Fruit fly (Drosophila melanogaster): ENCODE results near the gene CG42537.

The CG42537 gene

dm6 chr3R:6404174-6404573 is 26.6 kb downstream of the CG42537 start (continued):
- no peak; the same call in 1 of the 3 replicates for TF ChIP-seq H15 (GFP tag; IDR thresholded peaks at IDR 0.05)
- TF ChIP-seq CG1603 (tag; optimal IDR thresholded peaks at IDR 0.05), result peak; percentile 71
- peak; percentile 84 for TF ChIP-seq Fer3 (tag; optimal IDR thresholded peaks at IDR 0.05)
- TF ChIP-seq CG31224 (GFP tag; IDR thresholded peaks at IDR 0.05), result peak; percentile 79; the same call in 1 of the 2 replicates
- TF ChIP-seq CG4707 (GFP tag; optimal IDR thresholded peaks at IDR 0.05), result no peak
- peak; percentile 70 for TF ChIP-seq tap (tag; optimal IDR thresholded peaks at IDR 0.05)
- peak; percentile 63 for TF ChIP-seq Dip3 (GFP tag; optimal IDR thresholded peaks at IDR 0.05)
- TF ChIP-seq Mes4 (GFP tag; optimal IDR thresholded peaks at IDR 0.05), result peak; percentile 40
- peak; percentile 44 for TF ChIP-seq CG10462 (GFP tag; optimal IDR thresholded peaks at IDR 0.05)
- TF ChIP-seq CHES-1-like (GFP tag; optimal IDR thresholded peaks at IDR 0.05), result peak; percentile 64
- peak; percentile 81 for TF ChIP-seq CG10209 (GFP tag; optimal IDR thresholded peaks at IDR 0.05)
- peak; percentile 23 for TF ChIP-seq CG7928 (GFP tag; optimal IDR thresholded peaks at IDR 0.05)
- TF ChIP-seq trh (GFP tag; optimal IDR thresholded peaks at IDR 0.05), result peak; percentile 74
- TF ChIP-seq D19B (GFP tag; optimal IDR thresholded peaks at IDR 0.05), result peak; percentile 60
- no peak for TF ChIP-seq Bgb (GFP tag; IDR thresholded peaks at IDR 0.05; ENCODE audit: partially characterized antibody)
- peak; percentile 77 for TF ChIP-seq cas (GFP tag; IDR thresholded peaks at IDR 0.05)
- TF ChIP-seq fru (optimal IDR thresholded peaks at IDR 0.05), result no peak
- TF ChIP-seq CG8924 (tag; optimal IDR thresholded peaks at IDR 0.05), result peak; percentile 83
- peak; percentile 79 for TF ChIP-seq CG7556 (GFP tag; optimal IDR thresholded peaks at IDR 0.05)
- peak; percentile 92 for TF ChIP-seq sens (GFP tag)
- peak; percentile 72 for TF ChIP-seq org-1 (GFP tag; optimal IDR thresholded peaks at IDR 0.05)
- TF ChIP-seq CG15011 (GFP tag; optimal IDR thresholded peaks at IDR 0.05), result peak; percentile 59
- peak; percentile 51 for TF ChIP-seq CG33213 (GFP tag; optimal IDR thresholded peaks at IDR 0.05)
- no peak; the same call in 1 of the 2 replicates for TF ChIP-seq klu (GFP tag; IDR thresholded peaks at IDR 0.05)
- no peak for TF ChIP-seq exex (tag; optimal IDR thresholded peaks at IDR 0.05)
- peak; percentile 72 for TF ChIP-seq NFAT (GFP tag; IDR thresholded peaks at IDR 0.05)
- TF ChIP-seq amos (GFP tag; IDR thresholded peaks at IDR 0.05; ENCODE audit: partially characterized antibody), result no peak
- TF ChIP-seq CG1529 (GFP tag; optimal IDR thresholded peaks at IDR 0.05), result peak; percentile 69

- TF ChIP-seq Sry-δ (GFP tag; optimal IDR thresholded peaks at IDR 0.05) (no peak), CG12155 (GFP tag; optimal IDR thresholded peaks at IDR 0.05) (no peak), CG15479 (GFP tag; optimal IDR thresholded peaks at IDR 0.05) (peak; percentile 14), br (optimal IDR thresholded peaks at IDR 0.05) (no peak), CG18262 (tag; optimal IDR thresholded peaks at IDR 0.05) (no peak), CG34422 (GFP tag; IDR thresholded peaks at IDR 0.05) (no peak), CG12769 (tag; optimal IDR thresholded peaks at IDR 0.05) (no peak), CG10462 (GFP tag; optimal IDR thresholded peaks at IDR 0.05) (no peak), CG6272 (GFP tag; IDR thresholded peaks at IDR 0.05) (no peak), zf30C (GFP tag; optimal IDR thresholded peaks at IDR 0.05) (peak; percentile 76), nau (GFP tag; optimal IDR thresholded peaks at IDR 0.05) (no peak), yki (optimal IDR thresholded peaks at IDR 0.05) (peak; percentile 47), CG30020 (tag; optimal IDR thresholded peaks at IDR 0.05) (no peak), cg (GFP tag; optimal IDR thresholded peaks at IDR 0.05) (peak; percentile 78), Trl (optimal IDR thresholded peaks at IDR 0.05) (peak; percentile 80 to 83), Trl (GFP tag; optimal IDR thresholded peaks at IDR 0.05) (peak; percentile 6)
Observed at dm6 chr3R:6405239-6405638, 27.6 kb downstream of the CG42537 start.

Data from whole organism, embryonic.